Fruit fly (Drosophila melanogaster): Measurements from ENCODE around the gene sgg.

The sgg gene

DNA sequence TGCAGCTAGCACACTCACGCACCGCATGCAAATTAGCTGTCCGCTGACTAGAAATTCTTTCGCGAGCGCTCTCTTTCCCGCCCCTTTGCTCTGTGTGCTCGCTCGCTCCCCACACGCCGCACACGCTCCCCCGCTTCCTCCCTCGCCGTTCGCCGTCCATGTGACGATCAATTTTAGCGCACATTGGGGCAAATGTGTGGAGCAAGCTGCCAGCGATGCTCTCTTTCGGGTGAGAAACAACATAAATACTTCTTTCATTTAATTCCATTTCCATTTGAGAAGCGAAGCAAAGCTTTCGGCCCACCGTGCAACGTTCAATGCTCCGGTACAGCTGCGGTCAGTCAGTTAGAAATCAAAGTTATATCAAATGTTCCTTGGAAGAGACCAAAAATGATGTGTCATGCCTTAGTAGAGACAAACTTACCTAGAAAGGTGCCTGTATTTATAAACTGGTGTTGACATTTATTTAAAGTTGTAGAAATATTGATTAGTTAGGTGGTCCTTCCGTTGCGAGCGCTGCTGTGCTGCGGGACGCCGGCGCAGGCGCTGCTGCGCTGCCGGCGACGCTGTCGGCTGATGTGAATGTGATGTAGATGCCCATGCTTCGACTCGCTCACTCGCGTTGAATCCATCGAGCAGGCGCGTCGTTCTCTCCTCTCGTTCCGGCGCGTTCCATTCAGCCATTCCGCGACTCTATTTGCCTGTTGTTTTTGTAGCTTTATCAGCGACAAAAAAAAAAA lies 12.4 kb downstream of the sgg start (continued):
- TF ChIP-seq prd (optimal IDR thresholded peaks at IDR 0.05) (no peak), prd (GFP tag; IDR thresholded peaks at IDR 0.05) (peak; percentile 97), CG11723 (GFP tag; optimal IDR thresholded peaks at IDR 0.05) (peak; percentile 96), dan (GFP tag; IDR thresholded peaks at IDR 0.05) (peak; percentile 74), CG1832 (GFP tag; optimal IDR thresholded peaks at IDR 0.05) (peak; percentile 61), CG6854 (GFP tag; optimal IDR thresholded peaks at IDR 0.05) (peak; percentile 97), ci (GFP tag; IDR thresholded peaks at IDR 0.05) (peak; percentile 98), gsb (GFP tag; IDR thresholded peaks at IDR 0.05) (peak; percentile 89), CG10979 (tag; optimal IDR thresholded peaks at IDR 0.05) (peak; percentile 94), Drgx (GFP tag; IDR thresholded peaks at IDR 0.05) (peak; percentile 98), Sox100B (GFP tag; optimal IDR thresholded peaks at IDR 0.05) (peak; percentile 94), ems (GFP tag; optimal IDR thresholded peaks at IDR 0.05) (peak; percentile 97), Sox102F (GFP tag; optimal IDR thresholded peaks at IDR 0.05) (peak; percentile 97), chn (GFP tag; optimal IDR thresholded peaks at IDR 0.05) (peak; percentile 96), Gsc (GFP tag; IDR thresholded peaks at IDR 0.05) (peak; percentile 87), CG17385 (GFP tag; optimal IDR thresholded peaks at IDR 0.05) (peak; percentile 95), inv (GFP tag; IDR thresholded peaks at IDR 0.05; ENCODE audit: partially characterized antibody) (peak; percentile 46; the same call in 1 of the 2 replicates), tio (GFP tag; optimal IDR thresholded peaks at IDR 0.05) (peak; percentile 94), bab2 (GFP tag; optimal IDR thresholded peaks at IDR 0.05) (peak; percentile 98), hkb (optimal IDR thresholded peaks at IDR 0.05) (no peak), hkb (GFP tag; IDR thresholded peaks at IDR 0.05) (peak; percentile 98), Meics (GFP tag; optimal IDR thresholded peaks at IDR 0.05) (peak; percentile 97), CG10462 (GFP tag; optimal IDR thresholded peaks at IDR 0.05) (peak; percentile 93), her (GFP tag; optimal IDR thresholded peaks at IDR 0.05) (peak; percentile 96), CG17612 (GFP tag; IDR thresholded peaks at IDR 0.05) (peak; percentile 89), CG17328 (GFP tag; IDR thresholded peaks at IDR 0.05) (peak; percentile 97), D19B (GFP tag; optimal IDR thresholded peaks at IDR 0.05) (peak; percentile 90), CG7745 (tag; optimal IDR thresholded peaks at IDR 0.05) (peak; percentile 71), CG1529 (GFP tag; optimal IDR thresholded peaks at IDR 0.05) (peak; percentile 96), phol (tag; optimal IDR thresholded peaks at IDR 0.05) (peak; percentile 93), odd (GFP tag; optimal IDR thresholded peaks at IDR 0.05) (peak; percentile 98), bbx (GFP tag; IDR thresholded peaks at IDR 0.05; ENCODE audit: partially characterized antibody) (peak; percentile 59; the same call in 1 of the 2 replicates), mirr (GFP tag; optimal IDR thresholded peaks at IDR 0.05) (peak; percentile 95), Nf-YC (tag; optimal IDR thresholded peaks at IDR 0.05) (peak; percentile 88), CG2129 (GFP tag; IDR thresholded peaks at IDR 0.05; ENCODE audit: partially characterized antibody) (no peak), crol (GFP tag; IDR thresholded peaks at IDR 0.05) (peak; percentile 99), CG17186 (GFP tag; optimal IDR thresholded peaks at IDR 0.05) (peak; percentile 84), chm (GFP tag; IDR thresholded peaks at IDR 0.05) (peak; percentile 96), CG3281 (GFP tag; optimal IDR thresholded peaks at IDR 0.05) (peak; percentile 97), chif (GFP tag; optimal IDR thresholded peaks at IDR 0.05) (peak; percentile 97 to 98), CTCF (GFP tag; optimal IDR thresholded peaks at IDR 0.05) (peak; percentile 87), crp (GFP tag; optimal IDR thresholded peaks at IDR 0.05) (peak in 1 of 2 experiments; percentile 71), CG18476 (GFP tag; optimal IDR thresholded peaks at IDR 0.05) (peak; percentile 91), C15 (GFP tag; IDR thresholded peaks at IDR 0.05) (peak; percentile 85; the same call in 1 of the 3 replicates), chinmo (GFP tag; IDR thresholded peaks at IDR 0.05; ENCODE audit: partially characterized antibody) (peak; percentile 85; the same call in 3 of the 4 replicates), psq (GFP tag; optimal IDR thresholded peaks at IDR 0.05) (peak; percentile 79), CG3995 (GFP tag; optimal IDR thresholded peaks at IDR 0.05) (peak; percentile 69), BEAF-32 (GFP tag; optimal IDR thresholded peaks at IDR 0.05) (peak; percentile 22), CG11695 (GFP tag; IDR thresholded peaks at IDR 0.05) (peak; percentile 97), tx (GFP tag; optimal IDR thresholded peaks at IDR 0.05) (peak; percentile 96)

Data from whole organism, embryonic.